Fruit fly (Drosophila melanogaster) whole organism: ENCODE data around the gene CG31778.

Experiments
- CG8478 ChIP-seq: fragments of >200 bp; optimal IDR thresholded peaks from 2 replicates; lab custom pipeline; 2018; ENCODE audit warnings: inconsistent platforms
- psq ChIP-seq: fragments of >200 bp; optimal IDR thresholded peaks from 2 replicates; lab custom pipeline; 2017
- usp ChIP-seq: fragments of >200 bp; optimal IDR thresholded peaks from 2 replicates; lab custom pipeline; 2017; ENCODE audit warnings: missing biosample characterization, missing genetic modification characterization, mixed read lengths

dm6 chr2L:3695361-3695818 lies 9.9 kb downstream of the CG31778 start, which contains the start of gene CG16713:
- TF ChIP-seq usp (GFP tag; lab: Kevin White, UChicago) (no peak), CG8478 (lab: Kevin White, UChicago) (no peak), psq (lab: Kevin White, UChicago) (no peak)
